Worm (Caenorhabditis elegans) whole organism, L4/young adult: ENCODE results near the gene dnpp-1.

Experiments
- W03F9.2 ChIP-seq: fragments of 150-350 bp; optimal IDR thresholded peaks from 2 replicates; lab custom pipeline; 2014; ENCODE audit warnings: missing biosample characterization, missing genetic modification characterization
- dao-5 ChIP-seq: sonication (generic microtip); optimal IDR thresholded peaks from 2 replicates; lab custom pipeline; 2016; ENCODE audit warnings: missing genotype, missing genetic modification characterization, moderate library complexity, missing compliant biosample characterization
- him-1 ChIP-seq: sonication (generic microtip); optimal IDR thresholded peaks from 2 replicates; lab custom pipeline; 2016; ENCODE audit warnings: missing genotype, missing genetic modification reagents, missing genetic modification characterization, missing compliant biosample characterization

dnpp-1 gene

ce11 chrIII:5814098-5814497 is 49.5 kb downstream of the dnpp-1 start:
- no peak for TF ChIP-seq him-1 (tag; lab: Kevin White, UChicago)
- no peak for TF ChIP-seq W03F9.2
- TF ChIP-seq dao-5 (tag; lab: Kevin White, UChicago) = no peak

- no peak for TF ChIP-seq dao-5 (tag; lab: Kevin White, UChicago)
- peak; percentile 1 for TF ChIP-seq W03F9.2
- no peak for TF ChIP-seq him-1 (tag; lab: Kevin White, UChicago)
Observed at ce11 chrIII:5813501-5813900, 50.1 kb downstream of the dnpp-1 start.

ce11 chrIII:5812672-5813071 is 50.9 kb downstream of the dnpp-1 start:
- TF ChIP-seq him-1 (tag; lab: Kevin White, UChicago) (no peak), W03F9.2 (no peak), dao-5 (tag; lab: Kevin White, UChicago) (no peak)

ce11 chrIII:5811957-5812356 is 51.6 kb downstream of the dnpp-1 start:
- TF ChIP-seq him-1 (tag; lab: Kevin White, UChicago) = no peak
- TF ChIP-seq dao-5 (tag; lab: Kevin White, UChicago) = no peak
- TF ChIP-seq W03F9.2 = no peak
